Worm (Caenorhabditis elegans): ENCODE measurements around the gene F49E12.10.

DNA sequence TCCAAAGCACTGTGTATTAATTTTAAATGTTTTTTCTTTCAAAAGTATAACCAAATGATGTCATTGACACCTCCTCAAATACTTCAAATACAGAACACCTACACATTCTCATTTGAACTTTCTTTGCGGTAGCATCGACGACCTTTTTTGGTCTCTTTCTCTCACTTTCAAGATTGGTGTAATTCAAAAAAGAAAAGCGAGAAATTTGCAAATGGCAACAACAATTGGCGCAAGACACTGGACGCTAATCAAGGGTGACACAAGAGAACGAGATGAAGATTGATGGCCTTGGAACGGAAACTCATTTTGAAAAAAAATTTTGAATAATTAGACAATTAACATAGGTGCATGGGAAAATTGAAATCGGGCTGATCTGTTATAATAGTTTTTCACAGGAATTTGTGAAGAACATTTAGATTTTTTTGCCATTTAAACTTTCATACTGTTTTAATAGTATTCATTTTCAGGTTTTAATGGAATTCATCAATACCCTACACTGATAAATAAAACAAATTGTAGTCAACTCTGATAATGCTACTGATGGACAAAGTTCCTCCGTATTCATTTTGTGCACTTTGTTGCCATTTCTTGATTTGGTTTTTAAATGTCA lies 26.3 kb downstream of the F49E12.10 start, which contains the start of gene fdgt-2:
- no peak for TF ChIP-seq flt-1 (GFP tag; IDR thresholded peaks at IDR 0.05)
- TF ChIP-seq tab-1 (GFP tag; IDR thresholded peaks at IDR 0.05) = no peak
